Worm (Caenorhabditis elegans): ENCODE data around the gene F26G1.15.

Gene F26G1.15

ce11 chrII:4837659-4838058 is 47.6 kb downstream of the F26G1.15 start, which contains the start of gene C33F10.12:
TSS of gene C33F10.12 (minus strand) at chrII:4837759.
- TF ChIP-seq eor-1 (tag; optimal IDR thresholded peaks at IDR 0.05) = no peak
- TF ChIP-seq elt-2 (tag; optimal IDR thresholded peaks at IDR 0.05) = no peak
- no peak for TF ChIP-seq pha-4 (tag; optimal IDR thresholded peaks at IDR 0.05)
- no peak for TF ChIP-seq nhr-28 (tag; optimal IDR thresholded peaks at IDR 0.05)
- no peak for TF ChIP-seq nhr-67 (tag; optimal IDR thresholded peaks at IDR 0.05)
- no peak for TF ChIP-seq ceh-28 (tag; optimal IDR thresholded peaks at IDR 0.05)
- TF ChIP-seq elt-1 (tag; optimal IDR thresholded peaks at IDR 0.05) = no peak
- no peak for TF ChIP-seq mdl-1 (tag; optimal IDR thresholded peaks at IDR 0.05)
- no peak for TF ChIP-seq hmg-11 (tag; optimal IDR thresholded peaks at IDR 0.05)
- TF ChIP-seq R02D3.7 (tag; optimal IDR thresholded peaks at IDR 0.05) = no peak
- no peak for TF ChIP-seq pqm-1 (tag; optimal IDR thresholded peaks at IDR 0.05)
- no peak for TF ChIP-seq zag-1 (tag; optimal IDR thresholded peaks at IDR 0.05)
- TF ChIP-seq egl-27 (tag; optimal IDR thresholded peaks at IDR 0.05) = no peak
- no peak for TF ChIP-seq snpc-4 (tag; optimal IDR thresholded peaks at IDR 0.05)
- TF ChIP-seq nhr-76 (tag; optimal IDR thresholded peaks at IDR 0.05) = no peak
- no peak for TF ChIP-seq fkh-2 (tag; optimal IDR thresholded peaks at IDR 0.05)
- no peak for TF ChIP-seq nhr-23 (tag; optimal IDR thresholded peaks at IDR 0.05)
- TF ChIP-seq skn-1 (tag; optimal IDR thresholded peaks at IDR 0.05) = no peak
